Worm (Caenorhabditis elegans) whole organism, late embryonic: ENCODE results near the gene dpy-11.

Source experiments
- elt-2 ChIP-seq: sonication (generic microtip); optimal IDR thresholded peaks from 2 replicates; lab custom pipeline; 2016; ENCODE audit warnings: missing genetic modification reagents, missing genetic modification characterization, missing compliant biosample characterization
- nfya-1 ChIP-seq: sonication (generic microtip); optimal IDR thresholded peaks from 2 replicates; lab custom pipeline; 2017; ENCODE audit warnings: missing genetic modification characterization, mild to moderate bottlenecking, missing compliant biosample characterization, antibody characterized with exemption, moderate library complexity

DNA sequence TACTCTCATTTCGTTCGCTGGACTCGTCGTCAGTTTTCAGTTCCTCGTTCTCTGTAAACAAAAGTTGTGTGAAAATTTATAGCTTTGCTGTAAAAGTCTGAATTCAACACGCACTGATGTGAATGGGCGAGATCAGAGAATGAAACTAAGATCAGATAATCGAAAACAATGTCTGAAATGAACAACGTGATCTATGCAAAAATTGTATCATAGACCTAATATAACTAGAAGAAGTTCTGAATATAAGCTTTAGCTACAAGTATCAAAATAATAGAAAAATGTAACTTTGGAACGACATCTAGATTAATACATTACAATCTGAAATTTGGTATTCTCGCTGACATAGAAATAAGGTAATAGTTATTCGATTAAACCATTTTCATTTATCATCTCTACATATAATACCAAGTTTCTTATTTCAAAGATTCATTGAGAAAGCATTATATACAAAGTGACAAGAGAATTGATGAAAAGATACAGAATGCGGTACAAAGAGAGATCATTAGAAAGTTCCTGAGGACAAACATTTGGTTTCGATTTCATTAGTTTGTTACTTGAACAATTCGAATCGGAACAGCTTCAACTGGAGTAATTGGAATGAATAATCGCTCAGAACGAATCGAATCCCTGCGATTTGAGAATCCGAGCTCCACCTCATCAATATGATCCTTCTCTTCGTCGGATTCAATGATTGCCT, 10.8 kb downstream of the dpy-11 start, which contains the start of gene moc-2:
- no peak for TF ChIP-seq elt-2 (tag; lab: Kevin White, UChicago)
- no peak for TF ChIP-seq nfya-1
